Worm (Caenorhabditis elegans) whole organism, mixed stage, embryonic: ENCODE data around the gene ric-3.

ENCODE experiments used
- ceh-39 ChIP-seq: fragments of 150-350 bp; optimal IDR thresholded peaks from 2 replicates; lab custom pipeline; 2014; ENCODE audit warnings: missing biosample characterization, missing genetic modification characterization
- flh-1 ChIP-seq: fragments of 200-800 bp; sonication (Bioruptor generic); optimal IDR thresholded peaks from 2 replicates; lab custom pipeline; 2018; ENCODE audit warnings: mild to moderate bottlenecking, missing genetic modification characterization, moderate library complexity, missing compliant biosample characterization
- mls-2 ChIP-seq: sonication (generic microtip); optimal IDR thresholded peaks from 2 replicates; lab custom pipeline; 2016; ENCODE audit warnings: mild to moderate bottlenecking, missing genetic modification characterization, moderate library complexity, missing compliant biosample characterization
- nhr-28 ChIP-seq: fragments of 150-350 bp; optimal IDR thresholded peaks from 2 replicates; lab custom pipeline; 2014; ENCODE audit warnings: missing biosample characterization, missing genetic modification characterization
- unc-39 ChIP-seq: fragments of 150-350 bp; optimal IDR thresholded peaks from 2 replicates; lab custom pipeline; 2014; ENCODE audit warnings: missing biosample characterization, missing genetic modification characterization

ric-3 gene

DNA sequence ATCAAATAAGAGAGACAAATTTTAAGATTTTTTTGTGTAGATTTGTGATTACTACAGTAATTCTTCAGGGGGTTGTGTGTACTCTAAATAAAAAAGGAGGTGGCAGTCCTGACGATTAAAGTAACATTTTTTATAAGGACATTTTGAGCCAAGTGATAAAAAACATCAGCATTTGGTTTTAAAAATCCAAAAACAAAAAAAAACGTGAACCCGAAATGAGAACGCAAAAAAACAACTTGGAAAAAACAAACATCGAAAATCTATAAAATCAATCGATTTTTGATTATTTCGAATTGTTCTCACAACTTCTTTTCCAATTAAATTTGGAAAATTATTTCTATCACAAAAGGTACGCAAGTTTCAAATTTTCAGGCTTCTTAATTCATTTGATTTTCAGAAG lies 52.4 kb downstream of the ric-3 start, which contains the start of gene T06C10.3:
Gene T06C10.3, plus strand, starts transcription at position 301 of the 400 bp plus-strand sequence.
- TF ChIP-seq unc-39, result no peak
- TF ChIP-seq ceh-39, result no peak
- TF ChIP-seq flh-1 (GFP tag; lab: Kevin White, UChicago), result no peak
- TF ChIP-seq mls-2 (tag; lab: Kevin White, UChicago), result no peak
- TF ChIP-seq nhr-28 (tag; lab: Kevin White, UChicago), result no peak
